Worm (Caenorhabditis elegans): Measurements from ENCODE around the gene parg-1.

Gene parg-1

ce11 chrIV:8757729-8758128, 11.7 kb downstream of the parg-1 start:
- peak; percentile 25 for TF ChIP-seq snu-23 (GFP tag; optimal IDR thresholded peaks at IDR 0.05)
- TF ChIP-seq lin-14 (GFP tag; optimal IDR thresholded peaks at IDR 0.05): peak; percentile 78
- peak in 1 of 3 experiments; percentile 10 for TF ChIP-seq ceh-82 (tag; optimal IDR thresholded peaks at IDR 0.05)
- peak in 1 of 2 experiments; percentile 12 for TF ChIP-seq efl-1 (optimal IDR thresholded peaks at IDR 0.05)
- no peak for TF ChIP-seq efl-1 (GFP tag; optimal IDR thresholded peaks at IDR 0.05 in 1 of 2)
- TF ChIP-seq lsy-2 (tag; optimal IDR thresholded peaks at IDR 0.05): peak in 1 of 2 experiments; percentile 38
- TF ChIP-seq swsn-7 (tag; optimal IDR thresholded peaks at IDR 0.05): peak; percentile 5
- TF ChIP-seq nhr-20 (tag; optimal IDR thresholded peaks at IDR 0.05): peak; percentile 24
- TF ChIP-seq nhr-71 (tag; optimal IDR thresholded peaks at IDR 0.05): peak; percentile 51
- no peak for TF ChIP-seq lin-13 (GFP tag; optimal IDR thresholded peaks at IDR 0.05)
- peak; percentile 69 for TF ChIP-seq elt-2 (tag; optimal IDR thresholded peaks at IDR 0.05)
- TF ChIP-seq unc-130 (tag; optimal IDR thresholded peaks at IDR 0.05): peak; percentile 31
- TF ChIP-seq C16A3.4 (tag; optimal IDR thresholded peaks at IDR 0.05): peak; percentile 1
- no peak for TF ChIP-seq mab-9 (GFP tag; IDR thresholded peaks at IDR 0.05)
- no peak for TF ChIP-seq egl-13 (tag; optimal IDR thresholded peaks at IDR 0.05)
- peak; percentile 82 for TF ChIP-seq pqm-1 (tag; optimal IDR thresholded peaks at IDR 0.05)
- peak in 1 of 2 experiments; percentile 22 for TF ChIP-seq lin-35 (GFP tag; optimal IDR thresholded peaks at IDR 0.05)
- TF ChIP-seq rnt-1 (tag; optimal IDR thresholded peaks at IDR 0.05): peak; percentile 33
- no peak for TF ChIP-seq pax-3 (tag; optimal IDR thresholded peaks at IDR 0.05)

- TF ChIP-seq dsc-1 (tag; optimal IDR thresholded peaks at IDR 0.05) (no peak), fkh-10 (GFP tag; optimal IDR thresholded peaks at IDR 0.05) (peak; percentile 40), egl-13 (tag; optimal IDR thresholded peaks at IDR 0.05) (no peak), mep-1 (tag; optimal IDR thresholded peaks at IDR 0.05) (peak; percentile 5), ceh-82 (tag; optimal IDR thresholded peaks at IDR 0.05) (peak; percentile 2 to 65 (median 26)), unc-86 (tag; optimal IDR thresholded peaks at IDR 0.05) (peak; percentile 47), snu-23 (GFP tag; optimal IDR thresholded peaks at IDR 0.05) (peak; percentile 21), egl-27 (tag; optimal IDR thresholded peaks at IDR 0.05) (no peak), xbp-1 (tag; optimal IDR thresholded peaks at IDR 0.05) (peak; percentile 4), isw-1 (GFP tag; IDR thresholded peaks at IDR 0.05) (peak; percentile 31; the same call in 1 of the 2 replicates), skn-1 (tag; optimal IDR thresholded peaks at IDR 0.05) (peak; percentile 17), hlh-4 (tag; optimal IDR thresholded peaks at IDR 0.05) (no peak), nhr-47 (tag; optimal IDR thresholded peaks at IDR 0.05) (peak; percentile 54), lin-14 (GFP tag; optimal IDR thresholded peaks at IDR 0.05) (peak; percentile 84), swsn-7 (tag; optimal IDR thresholded peaks at IDR 0.05) (peak; percentile 42), lin-35 (GFP tag; optimal IDR thresholded peaks at IDR 0.05) (peak in 1 of 2 experiments; percentile 43), fkh-8 (tag; optimal IDR thresholded peaks at IDR 0.05) (peak; percentile 57), ceh-88 (GFP tag; IDR thresholded peaks at IDR 0.05) (no peak), nhr-71 (tag; optimal IDR thresholded peaks at IDR 0.05) (peak; percentile 56), zag-1 (tag; optimal IDR thresholded peaks at IDR 0.05) (no peak), rnt-1 (tag; optimal IDR thresholded peaks at IDR 0.05) (peak; percentile 34), irx-1 (tag; optimal IDR thresholded peaks at IDR 0.05) (peak; percentile 43), C16A3.4 (tag; optimal IDR thresholded peaks at IDR 0.05) (no peak), lsy-2 (tag; optimal IDR thresholded peaks at IDR 0.05) (peak; percentile 4 to 50), efl-3 (GFP tag; optimal IDR thresholded peaks at IDR 0.05) (no peak), jun-1 (tag; optimal IDR thresholded peaks at IDR 0.05) (no peak), efl-1 (optimal IDR thresholded peaks at IDR 0.05) (peak; percentile 38 to 50), efl-1 (GFP tag; optimal IDR thresholded peaks at IDR 0.05 in 1 of 2) (peak in 1 of 2 experiments; percentile 13), lin-15B (tag; optimal IDR thresholded peaks at IDR 0.05) (no peak), tbx-2 (tag; optimal IDR thresholded peaks at IDR 0.05) (no peak), dpl-1 (GFP tag; optimal IDR thresholded peaks at IDR 0.05) (peak in 1 of 3 experiments; percentile 28)
Measured at ce11 chrIV:8758620-8759019, 12.6 kb downstream of the parg-1 start.

ce11 chrIV:8761896-8762295, 15.8 kb downstream of the parg-1 start, which contains the start of the genes F20C5.11 and klp-11:
F20C5.11 (minus strand) TSS chrIV:8761996.
klp-11 (minus strand) TSS chrIV:8762066.
- TF ChIP-seq ceh-88 (GFP tag; IDR thresholded peaks at IDR 0.05): no peak
- no peak for TF ChIP-seq nhr-20 (tag; optimal IDR thresholded peaks at IDR 0.05)
- TF ChIP-seq lin-15B (tag; optimal IDR thresholded peaks at IDR 0.05): no peak
- TF ChIP-seq ceh-90 (tag; optimal IDR thresholded peaks at IDR 0.05): no peak
- no peak for TF ChIP-seq lsy-2 (tag; optimal IDR thresholded peaks at IDR 0.05)
- no peak for TF ChIP-seq ama-1 (optimal IDR thresholded peaks at IDR 0.05)
- no peak for TF ChIP-seq pag-3 (tag; optimal IDR thresholded peaks at IDR 0.05; ENCODE audit: borderline replicate concordance, insufficient read depth)
- TF ChIP-seq mab-9 (GFP tag; IDR thresholded peaks at IDR 0.05): no peak
- no peak for TF ChIP-seq nhr-12 (tag; optimal IDR thresholded peaks at IDR 0.05)
- TF ChIP-seq snpc-4 (tag; optimal IDR thresholded peaks at IDR 0.05): no peak
- TF ChIP-seq ztf-4 (tag; optimal IDR thresholded peaks at IDR 0.05): no peak
- TF ChIP-seq tlp-1 (tag; optimal IDR thresholded peaks at IDR 0.05): no peak
- no peak for TF ChIP-seq rnt-1 (tag; optimal IDR thresholded peaks at IDR 0.05)
- TF ChIP-seq ceh-8 (GFP tag; optimal IDR thresholded peaks at IDR 0.05): no peak
- no peak for TF ChIP-seq ceh-63 (GFP tag; optimal IDR thresholded peaks at IDR 0.05)
- TF ChIP-seq hlh-17 (GFP tag; optimal IDR thresholded peaks at IDR 0.05; ENCODE audit: borderline replicate concordance): no peak

All from whole organism, L1 larva.